Fruit fly (Drosophila melanogaster) whole organism, embryonic: ENCODE data around the gene Ldaf1.

Experiments used
- BtbVII ChIP-seq: fragments of 200-800 bp; sonication (Bioruptor generic); optimal IDR thresholded peaks from 3 replicates; lab custom pipeline; 2017; ENCODE audit warnings: missing biosample characterization, mild to moderate bottlenecking, missing genetic modification characterization
- CG10274 ChIP-seq: fragments of 200-800 bp; sonication (Bioruptor generic); optimal IDR thresholded peaks from 3 replicates; lab custom pipeline; 2017; ENCODE audit warnings: missing biosample characterization, mild to moderate bottlenecking, missing genetic modification characterization
- CG10979 ChIP-seq: fragments of 200-800 bp; sonication (Bioruptor generic); optimal IDR thresholded peaks from 2 replicates; lab custom pipeline; 2018; ENCODE audit warnings: missing biosample characterization, mild to moderate bottlenecking, missing genetic modification characterization, moderate library complexity
- CG11085 ChIP-seq: fragments of 200-800 bp; sonication (Bioruptor generic); IDR thresholded peaks from 2 replicates; pipeline ENCODE4 v1.3.6; 2022; ENCODE audit warnings: missing biosample characterization, missing genetic modification characterization
- CG12744 ChIP-seq: fragments of 200-800 bp; sonication (Bioruptor generic); optimal IDR thresholded peaks from 2 replicates; lab custom pipeline; 2016; ENCODE audit warnings: missing biosample characterization, missing genetic modification characterization
- CG13424 ChIP-seq: fragments of 200-800 bp; sonication (Bioruptor generic); optimal IDR thresholded peaks from 2 replicates; lab custom pipeline; 2019; ENCODE audit warnings: missing biosample characterization, mild to moderate bottlenecking, missing genetic modification characterization, moderate library complexity
- CG17361 ChIP-seq: fragments of 200-800 bp; sonication (Bioruptor generic); IDR thresholded peaks from 3 replicates; pipeline ENCODE4 v1.3.6; 2022; ENCODE audit warnings: missing biosample characterization, missing genetic modification characterization
- CG17912 ChIP-seq: fragments of 200-800 bp; sonication (Bioruptor generic); optimal IDR thresholded peaks from 2 replicates; lab custom pipeline; 2018; ENCODE audit warnings: missing biosample characterization, mild to moderate bottlenecking, missing genetic modification characterization
- CG30020 ChIP-seq: fragments of 200-800 bp; optimal IDR thresholded peaks from 2 replicates; lab custom pipeline; 2019; ENCODE audit warnings: missing biosample characterization, mild to moderate bottlenecking, missing genetic modification characterization, moderate library complexity
- CG31224 ChIP-seq: fragments of 200-800 bp; sonication (Bioruptor generic); IDR thresholded peaks from 2 replicates; pipeline ENCODE4 v1.3.6; 2022; ENCODE audit warnings: missing biosample characterization, missing genetic modification characterization
- CG34422 ChIP-seq: fragments of 200-800 bp; sonication (Bioruptor generic); IDR thresholded peaks from 3 replicates; pipeline ENCODE4 v1.3.6; 2022; ENCODE audit warnings: missing biosample characterization, missing genetic modification characterization
- CG43689 ChIP-seq: fragments of 200-800 bp; sonication (Bioruptor generic); IDR thresholded peaks from 2 replicates; pipeline ENCODE4 v1.3.6; 2022; ENCODE audit warnings: missing biosample characterization, missing genetic modification characterization
- CG4404 ChIP-seq: fragments of 200-800 bp; sonication (Bioruptor generic); IDR thresholded peaks from 2 replicates; pipeline ENCODE4 v1.3.6; 2022; ENCODE audit warnings: missing biosample characterization, missing genetic modification characterization
- CG4707 ChIP-seq: fragments of 200-800 bp; sonication (Bioruptor generic); optimal IDR thresholded peaks from 2 replicates; lab custom pipeline; 2018; ENCODE audit warnings: missing biosample characterization, mild to moderate bottlenecking, missing genetic modification characterization, moderate library complexity
- CG4854 ChIP-seq: fragments of 200-800 bp; sonication (Bioruptor generic); optimal IDR thresholded peaks from 2 replicates; lab custom pipeline; 2016; ENCODE audit warnings: missing biosample characterization, missing genetic modification characterization, inconsistent platforms
- CG5180 ChIP-seq: fragments of 200-800 bp; sonication (Bioruptor generic); optimal IDR thresholded peaks from 3 replicates; lab custom pipeline; 2017; ENCODE audit warnings: missing biosample characterization, missing genetic modification characterization, mild to moderate bottlenecking, moderate library complexity, missing genetic modification reagents
- CG7556 ChIP-seq: fragments of 200-800 bp; sonication (Bioruptor generic); optimal IDR thresholded peaks from 2 replicates; lab custom pipeline; 2017; ENCODE audit warnings: missing biosample characterization, mild to moderate bottlenecking, missing genetic modification characterization
- CG8765 ChIP-seq: fragments of 200-800 bp; sonication (Bioruptor generic); IDR thresholded peaks from 2 replicates; pipeline ENCODE4 v1.3.6; 2022; ENCODE audit warnings: missing biosample characterization, missing genetic modification characterization
- CG9797 ChIP-seq: fragments of 200-800 bp; sonication (Bioruptor generic); optimal IDR thresholded peaks from 3 replicates; lab custom pipeline; 2018; ENCODE audit warnings: missing biosample characterization, mild to moderate bottlenecking, missing genetic modification characterization
- CHES-1-like ChIP-seq: fragments of 200-800 bp; sonication (Bioruptor generic); optimal IDR thresholded peaks from 2 replicates; lab custom pipeline; 2016; ENCODE audit warnings: missing biosample characterization, missing genetic modification characterization
- Dek ChIP-seq: fragments of 200-800 bp; sonication (Bioruptor generic); optimal IDR thresholded peaks from 3 replicates; lab custom pipeline; 2019; ENCODE audit warnings: missing biosample characterization, mild to moderate bottlenecking, missing genetic modification characterization, moderate library complexity
- Dll ChIP-seq: fragments of 200-800 bp; sonication (Bioruptor generic); IDR thresholded peaks from 4 replicates; pipeline ENCODE4 v1.3.6; 2022; ENCODE audit warnings: missing biosample characterization, missing genetic modification characterization; ENCODE audit not compliant: partially characterized antibody
- Elba2 ChIP-seq: fragments of 200-800 bp; sonication (Bioruptor generic); optimal IDR thresholded peaks from 3 replicates; lab custom pipeline; 2016; ENCODE audit warnings: missing biosample characterization, missing genetic modification characterization
- Fer3 ChIP-seq: fragments of 200-800 bp; sonication (Bioruptor generic); optimal IDR thresholded peaks from 2 replicates; lab custom pipeline; 2018; ENCODE audit warnings: missing biosample characterization, mild to moderate bottlenecking, missing genetic modification characterization, moderate library complexity
- H2.0 ChIP-seq: fragments of 200-800 bp; sonication (Bioruptor generic); IDR thresholded peaks from 2 replicates; pipeline ENCODE4 v1.3.6; 2022; ENCODE audit warnings: missing biosample characterization, missing genetic modification characterization
- HLH3B ChIP-seq: fragments of 200-800 bp; sonication (Bioruptor generic); IDR thresholded peaks from 2 replicates; pipeline ENCODE4 v1.3.6; 2022; ENCODE audit warnings: missing biosample characterization, missing genetic modification characterization
- HLH4C ChIP-seq: fragments of 200-800 bp; sonication (Bioruptor generic); IDR thresholded peaks from 3 replicates; pipeline ENCODE4 v1.3.6; 2022; ENCODE audit warnings: missing biosample characterization, missing genetic modification characterization; ENCODE audit not compliant: partially characterized antibody
- Max ChIP-seq: fragments of 200-800 bp; sonication (Bioruptor generic); optimal IDR thresholded peaks from 2 replicates; lab custom pipeline; 2016; ENCODE audit warnings: missing biosample characterization, mild to moderate bottlenecking, missing genetic modification characterization
- NC2α ChIP-seq: fragments of 200-800 bp; sonication (Bioruptor generic); optimal IDR thresholded peaks from 2 replicates; lab custom pipeline; 2016; ENCODE audit warnings: missing biosample characterization, missing genetic modification characterization
- PHDP ChIP-seq: fragments of 200-800 bp; sonication (Bioruptor generic); optimal IDR thresholded peaks from 3 replicates; lab custom pipeline; 2018; ENCODE audit warnings: missing biosample characterization, mild to moderate bottlenecking, missing genetic modification characterization, moderate library complexity
- Rx ChIP-seq: fragments of 200-800 bp; sonication (Bioruptor generic); IDR thresholded peaks from 2 replicates; pipeline ENCODE4 v1.3.6; 2022; ENCODE audit warnings: missing biosample characterization, missing genetic modification characterization
- Spps ChIP-seq: fragments of 200-800 bp; sonication (Bioruptor generic); optimal IDR thresholded peaks from 2 replicates; lab custom pipeline; 2018; ENCODE audit warnings: missing biosample characterization, mild to moderate bottlenecking, missing genetic modification characterization
- ab ChIP-seq: fragments of 200-800 bp; sonication (Bioruptor generic); optimal IDR thresholded peaks from 2 replicates; lab custom pipeline; 2016; ENCODE audit warnings: missing biosample characterization, missing genetic modification characterization
- ash1 ChIP-seq: fragments of 200-800 bp; sonication (Bioruptor generic); optimal IDR thresholded peaks from 2 replicates; lab custom pipeline; 2018; ENCODE audit warnings: missing biosample characterization, mild to moderate bottlenecking, missing genetic modification characterization
- br ChIP-seq: fragments of >200 bp; optimal IDR thresholded peaks from 2 replicates; lab custom pipeline; 2017
- disco-r ChIP-seq: fragments of 200-800 bp; sonication (Bioruptor generic); optimal IDR thresholded peaks from 2 replicates; lab custom pipeline; 2016; ENCODE audit warnings: missing biosample characterization, missing genetic modification characterization
- ftz-f1 ChIP-seq: fragments of 200-800 bp; sonication (Bioruptor generic); optimal IDR thresholded peaks from 2 replicates; lab custom pipeline; 2016; ENCODE audit warnings: missing biosample characterization, missing genetic modification characterization
- hkb ChIP-seq, 2 experiments: fragments of 200-800 bp in 1 of 2; fragments of >200 bp in 1 of 2; sonication (Bioruptor generic) in 1 of 2; IDR thresholded peaks in 1 of 2; optimal IDR thresholded peaks in 1 of 2; 2 replicates each; pipeline versions ENCODE4 v1.3.6 to Lab custom; 2017 to 2022; ENCODE audit warnings: missing biosample characterization in 1 of 2, missing genetic modification characterization in 1 of 2
- lbe ChIP-seq: fragments of 200-800 bp; sonication (Bioruptor generic); optimal IDR thresholded peaks from 2 replicates; lab custom pipeline; 2016; ENCODE audit warnings: missing biosample characterization, mild to moderate bottlenecking, missing genetic modification characterization
- nerfin-2 ChIP-seq: fragments of 200-800 bp; sonication (Bioruptor generic); IDR thresholded peaks from 2 replicates; pipeline ENCODE4 v1.3.6; 2022; ENCODE audit warnings: missing biosample characterization, missing genetic modification characterization; ENCODE audit not compliant: partially characterized antibody
- nmo ChIP-seq: fragments of 200-800 bp; sonication (Bioruptor generic); optimal IDR thresholded peaks from 2 replicates; lab custom pipeline; 2018; ENCODE audit warnings: missing biosample characterization, mild to moderate bottlenecking, missing genetic modification characterization, moderate library complexity
- pzg ChIP-seq: fragments of 200-800 bp; sonication (Bioruptor generic); optimal IDR thresholded peaks from 3 replicates; lab custom pipeline; 2018; ENCODE audit warnings: missing biosample characterization, mild to moderate bottlenecking, missing genetic modification characterization, moderate library complexity
- schlank ChIP-seq: fragments of 200-800 bp; sonication (Bioruptor generic); optimal IDR thresholded peaks from 2 replicates; lab custom pipeline; 2018; ENCODE audit warnings: missing biosample characterization, mild to moderate bottlenecking, missing genetic modification characterization
- sens-2 ChIP-seq: fragments of 200-800 bp; sonication (Bioruptor generic); IDR thresholded peaks from 2 replicates; pipeline ENCODE4 v1.3.6; 2022; ENCODE audit warnings: missing biosample characterization, missing genetic modification characterization
- stwl ChIP-seq: fragments of 200-800 bp; sonication (Bioruptor generic); optimal IDR thresholded peaks from 3 replicates; lab custom pipeline; 2018; ENCODE audit warnings: missing biosample characterization, mild to moderate bottlenecking, missing genetic modification characterization, moderate library complexity
- tio ChIP-seq: fragments of 200-800 bp; sonication (Bioruptor generic); optimal IDR thresholded peaks from 2 replicates; lab custom pipeline; 2017; ENCODE audit warnings: missing biosample characterization, missing genetic modification characterization, inconsistent platforms
- twi ChIP-seq: fragments of 200-800 bp; optimal IDR thresholded peaks from 2 replicates; lab custom pipeline; 2019; ENCODE audit warnings: missing biosample characterization, mild to moderate bottlenecking, missing genetic modification characterization, moderate library complexity
- wek ChIP-seq: fragments of 200-800 bp; sonication (Bioruptor generic); optimal IDR thresholded peaks from 3 replicates; lab custom pipeline; 2018; ENCODE audit warnings: missing biosample characterization, mild to moderate bottlenecking, missing genetic modification characterization, moderate library complexity
- zen ChIP-seq: fragments of 200-800 bp; sonication (Bioruptor generic); optimal IDR thresholded peaks from 3 replicates; lab custom pipeline; 2018; ENCODE audit warnings: missing biosample characterization, mild to moderate bottlenecking, missing genetic modification characterization, moderate library complexity

Ldaf1 gene

DNA sequence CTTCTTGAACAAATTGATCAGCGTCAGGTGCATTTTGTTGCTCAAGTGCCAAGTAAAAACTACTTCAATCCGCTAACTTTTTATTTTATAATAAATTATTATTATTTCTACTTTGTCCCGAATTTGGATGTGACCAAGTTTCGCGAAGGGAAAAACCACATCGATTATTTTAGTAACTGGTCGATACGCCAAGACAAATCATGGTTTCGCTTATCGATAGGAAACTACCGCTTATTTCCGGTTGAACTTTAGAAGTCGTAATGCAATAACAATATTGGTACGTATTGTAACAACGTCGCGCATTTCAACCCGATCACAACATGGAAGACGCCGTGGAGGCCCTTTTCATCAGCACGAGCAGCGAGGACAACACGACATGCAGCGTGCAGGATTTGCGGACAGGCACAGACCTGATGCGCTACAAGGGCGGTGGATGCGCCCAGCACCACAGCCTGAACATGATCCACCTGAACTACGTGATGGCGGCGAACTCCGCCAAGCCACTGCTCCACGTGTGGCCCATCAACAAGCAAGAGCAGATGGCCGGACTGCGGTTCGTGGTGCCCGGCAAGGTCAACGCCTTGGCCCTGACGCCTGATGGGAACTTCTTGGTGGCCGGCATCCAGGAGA, 24.5 kb downstream of the Ldaf1 start, which contains the start of the genes CG14817 and CG14805 (continued):
- TF ChIP-seq zen (tag; lab: Kevin White, UChicago): peak; percentile 37
- no peak for TF ChIP-seq hkb (optimal IDR thresholded peaks at IDR 0.05; lab: Kevin White, UChicago)
- TF ChIP-seq hkb (GFP tag; IDR thresholded peaks at IDR 0.05; lab: Robert Waterston, UW): peak; percentile 59; the same call in 1 of the 2 replicates
- peak; percentile 31 for TF ChIP-seq ftz-f1 (GFP tag; lab: Kevin White, UChicago)
- peak; percentile 27; the same call in 1 of the 2 replicates for TF ChIP-seq H2.0
- peak; percentile 19 for TF ChIP-seq CG12744 (GFP tag; lab: Kevin White, UChicago)
- TF ChIP-seq CG34422 (GFP tag; lab: Robert Waterston, UW): peak; percentile 58; the same call in 1 of the 3 replicates
- peak; percentile 48 for TF ChIP-seq CG4854 (GFP tag; lab: Kevin White, UChicago)
- peak; percentile 81 for TF ChIP-seq PHDP
- TF ChIP-seq BtbVII (GFP tag; lab: Kevin White, UChicago): peak; percentile 87
- peak; percentile 53 for TF ChIP-seq nmo (GFP tag; lab: Kevin White, UChicago)
- peak; percentile 38 for TF ChIP-seq twi (tag; lab: Kevin White, UChicago)
- TF ChIP-seq CG8765 (GFP tag; lab: Robert Waterston, UW): no peak
- peak; percentile 85 for TF ChIP-seq ash1 (GFP tag; lab: Kevin White, UChicago)
- no peak for TF ChIP-seq NC2α (GFP tag; lab: Kevin White, UChicago)
- TF ChIP-seq CG31224 (GFP tag; lab: Robert Waterston, UW): no peak
- peak; percentile 63 for TF ChIP-seq CG10979
- TF ChIP-seq Rx (GFP tag; lab: Robert Waterston, UW): 0 out of 2 replicates have a peak, but pooled peaks have one; percentile 25
- TF ChIP-seq br (lab: Kevin White, UChicago): no peak
- no peak for TF ChIP-seq CG43689 (GFP tag; lab: Robert Waterston, UW)
- TF ChIP-seq CG13424 (tag; lab: Kevin White, UChicago): peak; percentile 47
- TF ChIP-seq HLH3B (GFP tag; lab: Robert Waterston, UW): 0 out of 2 replicates have a peak, but pooled peaks have one; percentile 33
- TF ChIP-seq stwl (tag; lab: Kevin White, UChicago): peak; percentile 46
- peak; percentile 67; the same call in 2 of the 3 replicates for TF ChIP-seq CG17361 (GFP tag; lab: Robert Waterston, UW)
- peak; percentile 72 for TF ChIP-seq CG9797
- TF ChIP-seq tio (GFP tag; lab: Kevin White, UChicago): no peak
- TF ChIP-seq lbe (GFP tag; lab: Kevin White, UChicago): peak; percentile 62
- TF ChIP-seq nerfin-2: no peak
- peak; percentile 81 for TF ChIP-seq CG4707 (GFP tag; lab: Kevin White, UChicago)
- TF ChIP-seq CG10274 (GFP tag; lab: Kevin White, UChicago): peak; percentile 54
- TF ChIP-seq CG4404 (GFP tag; lab: Robert Waterston, UW): no peak
- peak; percentile 15 for TF ChIP-seq disco-r (GFP tag; lab: Kevin White, UChicago)
- peak; percentile 20; the same call in 1 of the 2 replicates for TF ChIP-seq CG11085
- TF ChIP-seq CG7556 (GFP tag; lab: Kevin White, UChicago): peak; percentile 45
- TF ChIP-seq schlank (tag; lab: Kevin White, UChicago): peak; percentile 85
- TF ChIP-seq Max (GFP tag; lab: Kevin White, UChicago): peak; percentile 37
- TF ChIP-seq CHES-1-like (GFP tag; lab: Kevin White, UChicago): peak; percentile 41
- no peak for TF ChIP-seq Elba2 (GFP tag; lab: Kevin White, UChicago)
- TF ChIP-seq Dll (GFP tag; lab: Robert Waterston, UW): peak; percentile 55; the same call in 2 of the 4 replicates
- peak; percentile 56 for TF ChIP-seq Spps (tag; lab: Kevin White, UChicago)
- peak; percentile 45; the same call in 2 of the 3 replicates for TF ChIP-seq HLH4C (GFP tag; lab: Robert Waterston, UW)
- peak; percentile 41 for TF ChIP-seq sens-2 (GFP tag; lab: Robert Waterston, UW)
- TF ChIP-seq CG5180 (GFP tag; lab: Kevin White, UChicago): no peak
- TF ChIP-seq ab (GFP tag; lab: Kevin White, UChicago): no peak
- TF ChIP-seq wek (GFP tag; lab: Kevin White, UChicago): peak; percentile 85
- TF ChIP-seq Dek (tag; lab: Kevin White, UChicago): peak; percentile 43
- TF ChIP-seq CG17912 (GFP tag; lab: Kevin White, UChicago): peak; percentile 84
- peak; percentile 76 for TF ChIP-seq Fer3 (tag; lab: Kevin White, UChicago)
- peak; percentile 65 for TF ChIP-seq pzg
- peak; percentile 40 for TF ChIP-seq CG30020 (tag; lab: Kevin White, UChicago)
